Fruit fly (Drosophila melanogaster) whole organism, embryonic: ENCODE results near the gene Mrp5.

ENCODE experiments used
- Bdp1 ChIP-seq: fragments of 200-800 bp; sonication (Bioruptor generic); optimal IDR thresholded peaks from 3 replicates; lab custom pipeline; 2016; ENCODE audit warnings: missing biosample characterization, missing genetic modification characterization
- CG10654 ChIP-seq: fragments of 200-800 bp; sonication (Bioruptor generic); optimal IDR thresholded peaks from 2 replicates; lab custom pipeline; 2016; ENCODE audit warnings: missing biosample characterization, missing genetic modification characterization
- CG11247 ChIP-seq: fragments of 200-800 bp; sonication (Bioruptor generic); IDR thresholded peaks from 2 replicates; pipeline ENCODE4 v1.3.6; 2022; ENCODE audit warnings: missing biosample characterization, missing genetic modification characterization
- CG11456 ChIP-seq: fragments of 200-800 bp; sonication (Bioruptor generic); IDR thresholded peaks from 3 replicates; pipeline ENCODE4 v1.3.6; 2022; ENCODE audit warnings: missing biosample characterization, missing genetic modification characterization
- CG11504 ChIP-seq: fragments of 200-800 bp; sonication (Bioruptor generic); optimal IDR thresholded peaks from 3 replicates; lab custom pipeline; 2019; ENCODE audit warnings: missing biosample characterization, mild to moderate bottlenecking, missing genetic modification characterization, moderate library complexity
- CG12219 ChIP-seq: fragments of 200-800 bp; sonication (Bioruptor generic); optimal IDR thresholded peaks from 3 replicates; lab custom pipeline; 2018; ENCODE audit warnings: missing biosample characterization, mild to moderate bottlenecking, missing genetic modification characterization
- CG12942 ChIP-seq: fragments of 200-800 bp; sonication (Bioruptor generic); optimal IDR thresholded peaks from 3 replicates; lab custom pipeline; 2016; ENCODE audit warnings: missing biosample characterization, missing genetic modification characterization
- CG13296 ChIP-seq: fragments of 200-800 bp; sonication (Bioruptor generic); optimal IDR thresholded peaks from 3 replicates; lab custom pipeline; 2018; ENCODE audit warnings: missing biosample characterization, mild to moderate bottlenecking, missing genetic modification characterization
- CG14014 ChIP-seq: fragments of 200-800 bp; sonication (Bioruptor generic); IDR thresholded peaks from 2 replicates; pipeline ENCODE4 v1.3.6; 2022; ENCODE audit warnings: missing biosample characterization, missing genetic modification characterization
- CG15696 ChIP-seq: fragments of 200-800 bp; sonication (Bioruptor generic); optimal IDR thresholded peaks from 2 replicates; lab custom pipeline; 2019; ENCODE audit warnings: missing biosample characterization, mild to moderate bottlenecking, missing genetic modification characterization, moderate library complexity
- CG16779 ChIP-seq: fragments of 200-800 bp; sonication (Bioruptor generic); IDR thresholded peaks from 2 replicates; pipeline ENCODE4 v1.3.6; 2022; ENCODE audit warnings: missing biosample characterization, missing genetic modification characterization
- CG16863 ChIP-seq: fragments of 200-800 bp; sonication (Bioruptor generic); optimal IDR thresholded peaks from 3 replicates; lab custom pipeline; 2016; ENCODE audit warnings: missing biosample characterization, missing genetic modification characterization
- CG17328 ChIP-seq: fragments of 200-800 bp; sonication (Bioruptor generic); IDR thresholded peaks from 2 replicates; pipeline ENCODE4 v1.3.6; 2022; ENCODE audit warnings: missing biosample characterization, missing genetic modification characterization
- CG2202 ChIP-seq: fragments of 200-800 bp; sonication (Bioruptor generic); optimal IDR thresholded peaks from 2 replicates; lab custom pipeline; 2018; ENCODE audit warnings: missing biosample characterization, mild to moderate bottlenecking, missing genetic modification characterization
- CG2712 ChIP-seq: fragments of 200-800 bp; optimal IDR thresholded peaks from 3 replicates; lab custom pipeline; 2019; ENCODE audit warnings: missing biosample characterization, mild to moderate bottlenecking, missing genetic modification characterization, moderate library complexity
- CG2875 ChIP-seq: fragments of 200-800 bp; sonication (Bioruptor generic); optimal IDR thresholded peaks from 2 replicates; lab custom pipeline; 2017; ENCODE audit warnings: missing biosample characterization, mild to moderate bottlenecking, missing genetic modification characterization, missing genetic modification reagents
- CG30431 ChIP-seq: fragments of 200-800 bp; sonication (Bioruptor generic); optimal IDR thresholded peaks from 2 replicates; lab custom pipeline; 2017; ENCODE audit warnings: missing biosample characterization, missing genetic modification characterization
- CG3281 ChIP-seq: fragments of 200-800 bp; sonication (Bioruptor generic); optimal IDR thresholded peaks from 3 replicates; lab custom pipeline; 2017; ENCODE audit warnings: missing biosample characterization, mild to moderate bottlenecking, missing genetic modification characterization
- CG3838 ChIP-seq: fragments of 200-800 bp; sonication (Bioruptor generic); optimal IDR thresholded peaks from 3 replicates; lab custom pipeline; 2016; ENCODE audit warnings: missing biosample characterization, missing genetic modification characterization
- CG9437 ChIP-seq: fragments of 200-800 bp; sonication (Bioruptor generic); optimal IDR thresholded peaks from 2 replicates; lab custom pipeline; 2018; ENCODE audit warnings: missing biosample characterization, mild to moderate bottlenecking, missing genetic modification characterization
- CG9727 ChIP-seq: fragments of 200-800 bp; sonication (Bioruptor generic); optimal IDR thresholded peaks from 3 replicates; lab custom pipeline; 2017; ENCODE audit warnings: missing biosample characterization, mild to moderate bottlenecking, missing genetic modification characterization
- CG9797 ChIP-seq: fragments of 200-800 bp; sonication (Bioruptor generic); optimal IDR thresholded peaks from 3 replicates; lab custom pipeline; 2018; ENCODE audit warnings: missing biosample characterization, mild to moderate bottlenecking, missing genetic modification characterization
- CoRest ChIP-seq: fragments of 200-800 bp; sonication (Bioruptor generic); optimal IDR thresholded peaks from 3 replicates; lab custom pipeline; 2018; ENCODE audit warnings: missing biosample characterization, mild to moderate bottlenecking, missing genetic modification characterization, moderate library complexity
- D ChIP-seq, 2 experiments: fragments of 200-800 bp in 1 of 2; fragments of >200 bp in 1 of 2; sonication (Bioruptor generic) in 1 of 2; optimal IDR thresholded peaks; 2 replicates in 1 of 2; 3 replicates in 1 of 2; lab custom pipeline; 2017; ENCODE audit warnings: mild to moderate bottlenecking in 1 of 2, missing biosample characterization in 1 of 2, missing genetic modification characterization in 1 of 2, missing genetic modification reagents in 1 of 2
- D19A ChIP-seq: fragments of 200-800 bp; optimal IDR thresholded peaks from 3 replicates; lab custom pipeline; 2019; ENCODE audit warnings: missing biosample characterization, mild to moderate bottlenecking, missing genetic modification characterization, moderate library complexity
- Dbx ChIP-seq: fragments of 200-800 bp; sonication (Bioruptor generic); IDR thresholded peaks from 3 replicates; pipeline ENCODE4 v1.3.6; 2022; ENCODE audit warnings: missing biosample characterization, missing genetic modification characterization
- Lpt ChIP-seq: fragments of >200 bp; optimal IDR thresholded peaks from 2 replicates; lab custom pipeline; 2018; ENCODE audit warnings: missing biosample characterization, missing genetic modification characterization
- Myb ChIP-seq: fragments of 200-800 bp; sonication (Bioruptor generic); optimal IDR thresholded peaks from 2 replicates; lab custom pipeline; 2016; ENCODE audit warnings: missing biosample characterization, missing genetic modification characterization
- Pdp1 ChIP-seq, 2 experiments: fragments of 200-800 bp; sonication (Bioruptor generic); optimal IDR thresholded peaks; 3 replicates each; lab custom pipeline; 2016; ENCODE audit warnings: missing biosample characterization in 2 of 2, missing genetic modification characterization in 2 of 2, mild to moderate bottlenecking in 1 of 2, moderate library complexity in 1 of 2
- Ptx1 ChIP-seq: fragments of 200-800 bp; sonication (Bioruptor generic); IDR thresholded peaks from 2 replicates; pipeline ENCODE4 v1.3.6; 2022; ENCODE audit warnings: missing biosample characterization, missing genetic modification characterization
- Sry-β ChIP-seq: fragments of 200-800 bp; sonication (Bioruptor generic); optimal IDR thresholded peaks from 2 replicates; lab custom pipeline; 2018; ENCODE audit warnings: missing biosample characterization, mild to moderate bottlenecking, missing genetic modification characterization, moderate library complexity
- YL-1 ChIP-seq: fragments of 200-800 bp; sonication (Bioruptor generic); optimal IDR thresholded peaks from 3 replicates; lab custom pipeline; 2017; ENCODE audit warnings: missing biosample characterization, mild to moderate bottlenecking, missing genetic modification characterization
- ac ChIP-seq: fragments of 200-800 bp; sonication (Bioruptor generic); optimal IDR thresholded peaks from 3 replicates; lab custom pipeline; 2017; ENCODE audit warnings: missing biosample characterization, mild to moderate bottlenecking, missing genetic modification characterization
- br ChIP-seq: fragments of >200 bp; optimal IDR thresholded peaks from 2 replicates; lab custom pipeline; 2017
- bsh ChIP-seq, 2 experiments: fragments of 200-800 bp; sonication (Bioruptor generic); optimal IDR thresholded peaks; 2 replicates each; lab custom pipeline; 2017 to 2018; ENCODE audit warnings: mild to moderate bottlenecking in 2 of 2, missing biosample characterization in 2 of 2, missing genetic modification characterization in 2 of 2, moderate library complexity in 1 of 2
- crc ChIP-seq: fragments of 200-800 bp; sonication (Bioruptor generic); optimal IDR thresholded peaks from 2 replicates; lab custom pipeline; 2016; ENCODE audit warnings: missing biosample characterization, missing genetic modification characterization
- crol ChIP-seq: fragments of 200-800 bp; sonication (Bioruptor generic); IDR thresholded peaks from 2 replicates; pipeline ENCODE4 v1.3.6; 2022; ENCODE audit warnings: missing biosample characterization, missing genetic modification characterization
- cwo ChIP-seq: fragments of 200-800 bp; sonication (Bioruptor generic); optimal IDR thresholded peaks from 3 replicates; lab custom pipeline; 2017; ENCODE audit warnings: missing biosample characterization, missing genetic modification characterization, mild to moderate bottlenecking, moderate library complexity, missing genetic modification reagents
- ems ChIP-seq: fragments of 200-800 bp; sonication (Bioruptor generic); optimal IDR thresholded peaks from 3 replicates; lab custom pipeline; 2016; ENCODE audit warnings: missing biosample characterization, missing genetic modification characterization
- eve ChIP-seq, 2 experiments: fragments of >200 bp; optimal IDR thresholded peaks; 2 replicates each; lab custom pipeline; 2017; ENCODE audit warnings: missing biosample characterization in 2 of 2, missing genetic modification characterization in 2 of 2
- ewg ChIP-seq: fragments of 200-800 bp; sonication (Bioruptor generic); optimal IDR thresholded peaks from 3 replicates; lab custom pipeline; 2017; ENCODE audit warnings: mild to moderate bottlenecking, missing biosample characterization, missing genetic modification reagents, missing genetic modification characterization
- ftz-f1 ChIP-seq: fragments of 200-800 bp; sonication (Bioruptor generic); optimal IDR thresholded peaks from 2 replicates; lab custom pipeline; 2016; ENCODE audit warnings: missing biosample characterization, missing genetic modification characterization
- ind ChIP-seq: fragments of 200-800 bp; sonication (Bioruptor generic); optimal IDR thresholded peaks from 3 replicates; lab custom pipeline; 2016; ENCODE audit warnings: missing biosample characterization, missing genetic modification characterization
- knrl ChIP-seq: fragments of 200-800 bp; sonication (Bioruptor generic); IDR thresholded peaks from 3 replicates; pipeline ENCODE4 v1.3.6; 2022; ENCODE audit warnings: missing biosample characterization, missing genetic modification characterization; ENCODE audit not compliant: partially characterized antibody
- p53 ChIP-seq: fragments of 200-800 bp; sonication (Bioruptor generic); optimal IDR thresholded peaks from 2 replicates; lab custom pipeline; 2016; ENCODE audit warnings: missing biosample characterization, missing genetic modification characterization
- pzg ChIP-seq: fragments of 200-800 bp; sonication (Bioruptor generic); optimal IDR thresholded peaks from 3 replicates; lab custom pipeline; 2018; ENCODE audit warnings: missing biosample characterization, mild to moderate bottlenecking, missing genetic modification characterization, moderate library complexity
- run ChIP-seq: fragments of 200-800 bp; sonication (Bioruptor generic); optimal IDR thresholded peaks from 3 replicates; lab custom pipeline; 2018; ENCODE audit warnings: missing biosample characterization, mild to moderate bottlenecking, missing genetic modification characterization
- toy ChIP-seq: fragments of 200-800 bp; sonication (Bioruptor generic); IDR thresholded peaks from 2 replicates; pipeline ENCODE4 v1.3.6; 2022; ENCODE audit warnings: missing biosample characterization, missing genetic modification characterization
- tx ChIP-seq: fragments of 200-800 bp; sonication (Bioruptor generic); optimal IDR thresholded peaks from 2 replicates; lab custom pipeline; 2016; ENCODE audit warnings: missing biosample characterization, missing genetic modification characterization
- unpg ChIP-seq: fragments of 200-800 bp; sonication (Bioruptor generic); optimal IDR thresholded peaks from 3 replicates; lab custom pipeline; 2018; ENCODE audit warnings: missing biosample characterization, mild to moderate bottlenecking, missing genetic modification characterization, moderate library complexity
- zfh2 ChIP-seq: fragments of 200-800 bp; sonication (Bioruptor generic); optimal IDR thresholded peaks from 2 replicates; lab custom pipeline; 2016; ENCODE audit warnings: missing biosample characterization, missing genetic modification characterization

Mrp5 gene

DNA sequence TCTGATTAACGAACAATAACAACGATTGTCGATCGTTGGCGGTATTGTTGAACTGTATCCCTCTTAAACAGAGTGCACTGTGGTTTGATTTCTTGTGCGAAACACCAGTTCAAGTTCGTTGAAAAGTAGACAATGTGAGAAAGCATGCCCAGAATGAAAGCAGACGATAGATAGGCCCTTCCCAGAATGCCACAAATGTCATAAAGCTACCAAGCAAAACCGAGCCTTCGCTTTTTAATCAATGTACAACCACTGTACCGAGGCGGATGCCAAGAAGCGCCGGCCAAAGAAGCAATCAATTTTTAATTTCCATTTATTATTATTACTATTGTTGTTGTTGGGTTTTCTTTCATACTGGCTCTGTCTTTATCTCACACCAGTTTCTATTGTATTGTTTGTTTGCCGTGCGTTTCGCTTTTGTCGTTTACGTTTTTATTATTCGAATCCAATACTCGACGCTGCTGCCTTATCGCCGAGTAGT, 33.4 kb upstream of the Mrp5 start (continued):
- TF ChIP-seq CG11504 (tag; lab: Kevin White, UChicago) = peak; percentile 86
- peak; percentile 91 for TF ChIP-seq CG17328 (GFP tag; lab: Robert Waterston, UW)
- peak; percentile 70 for TF ChIP-seq CG3281 (GFP tag; lab: Kevin White, UChicago)
- TF ChIP-seq unpg = peak; percentile 86
- TF ChIP-seq toy (GFP tag; lab: Robert Waterston, UW) = no peak
- TF ChIP-seq eve (GFP tag; optimal IDR thresholded peaks at IDR 0.05; lab: Kevin White, UChicago) = no peak
- no peak for TF ChIP-seq CG9797 (GFP tag; lab: Kevin White, UChicago)
- peak; percentile 73 for TF ChIP-seq Bdp1 (GFP tag; lab: Kevin White, UChicago)
- TF ChIP-seq CG13296 (GFP tag; lab: Kevin White, UChicago) = peak; percentile 53
- TF ChIP-seq CG9437 (GFP tag; lab: Kevin White, UChicago) = peak; percentile 69
- peak; percentile 68; the same call in 1 of the 2 replicates for TF ChIP-seq CG16779
- peak; percentile 80 for TF ChIP-seq CG16863 (GFP tag; lab: Kevin White, UChicago)
- TF ChIP-seq Sry-β (GFP tag; lab: Kevin White, UChicago) = no peak
- TF ChIP-seq Dbx (GFP tag; lab: Robert Waterston, UW) = peak; percentile 84
- peak; percentile 76 for TF ChIP-seq ems (GFP tag; lab: Kevin White, UChicago)
- peak; percentile 6 for TF ChIP-seq p53 (GFP tag; lab: Kevin White, UChicago)
- TF ChIP-seq CG11247 (GFP tag; lab: Robert Waterston, UW) = peak; percentile 69
- no peak for TF ChIP-seq knrl (GFP tag; lab: Robert Waterston, UW)
- no peak for TF ChIP-seq ac
- TF ChIP-seq cwo (GFP tag; lab: Kevin White, UChicago) = peak; percentile 79
- peak; percentile 91 for TF ChIP-seq Ptx1
- peak; percentile 70 for TF ChIP-seq D19A (tag; lab: Kevin White, UChicago)
- TF ChIP-seq bsh (GFP tag; optimal IDR thresholded peaks at IDR 0.05; lab: Kevin White, UChicago) = peak; percentile 29 to 80
- TF ChIP-seq crc (GFP tag; lab: Kevin White, UChicago) = peak; percentile 64
- TF ChIP-seq CoRest (tag; lab: Kevin White, UChicago) = peak; percentile 78
- no peak for TF ChIP-seq CG15696 (tag; lab: Kevin White, UChicago)
- TF ChIP-seq CG11456 (GFP tag; lab: Robert Waterston, UW) = peak; percentile 87
- TF ChIP-seq CG14014 (GFP tag; lab: Robert Waterston, UW) = peak; percentile 81
- peak; percentile 88 for TF ChIP-seq ind
- no peak for TF ChIP-seq ftz-f1 (GFP tag; lab: Kevin White, UChicago)
- peak; percentile 65 for TF ChIP-seq CG3838 (GFP tag; lab: Kevin White, UChicago)
- no peak for TF ChIP-seq Lpt (GFP tag; lab: Kevin White, UChicago)
- TF ChIP-seq CG30431 (GFP tag; lab: Kevin White, UChicago) = peak; percentile 72
- TF ChIP-seq CG2875 (GFP tag; lab: Kevin White, UChicago) = peak; percentile 68
- TF ChIP-seq ewg (GFP tag; lab: Kevin White, UChicago) = peak; percentile 73
- peak; percentile 40 for TF ChIP-seq CG2202 (tag; lab: Kevin White, UChicago)
- TF ChIP-seq zfh2 (GFP tag; lab: Kevin White, UChicago) = peak; percentile 82
- TF ChIP-seq Myb (GFP tag; lab: Kevin White, UChicago) = peak; percentile 65
- TF ChIP-seq crol (GFP tag; lab: Robert Waterston, UW) = no peak
- peak; percentile 62 for TF ChIP-seq CG9727 (GFP tag; lab: Kevin White, UChicago)
- no peak for TF ChIP-seq YL-1 (GFP tag; lab: Kevin White, UChicago)
- TF ChIP-seq CG2712 = peak; percentile 65
- TF ChIP-seq CG12219 (GFP tag; lab: Kevin White, UChicago) = peak; percentile 87
- TF ChIP-seq br = no peak
- TF ChIP-seq run = peak; percentile 56
- no peak for TF ChIP-seq pzg (GFP tag; lab: Kevin White, UChicago)
- peak; percentile 60 to 77 for TF ChIP-seq Pdp1 (GFP tag; optimal IDR thresholded peaks at IDR 0.05; lab: Kevin White, UChicago)
- TF ChIP-seq CG12942 = peak; percentile 78
- peak; percentile 82 for TF ChIP-seq CG10654
- TF ChIP-seq D (optimal IDR thresholded peaks at IDR 0.05; lab: Kevin White, UChicago) = no peak
- peak; percentile 67 for TF ChIP-seq D (GFP tag; optimal IDR thresholded peaks at IDR 0.05; lab: Kevin White, UChicago)
- TF ChIP-seq tx (GFP tag; lab: Kevin White, UChicago) = peak; percentile 82
